Fruit fly (Drosophila melanogaster): Measurements from ENCODE around the gene caps.

Gene caps

DNA sequence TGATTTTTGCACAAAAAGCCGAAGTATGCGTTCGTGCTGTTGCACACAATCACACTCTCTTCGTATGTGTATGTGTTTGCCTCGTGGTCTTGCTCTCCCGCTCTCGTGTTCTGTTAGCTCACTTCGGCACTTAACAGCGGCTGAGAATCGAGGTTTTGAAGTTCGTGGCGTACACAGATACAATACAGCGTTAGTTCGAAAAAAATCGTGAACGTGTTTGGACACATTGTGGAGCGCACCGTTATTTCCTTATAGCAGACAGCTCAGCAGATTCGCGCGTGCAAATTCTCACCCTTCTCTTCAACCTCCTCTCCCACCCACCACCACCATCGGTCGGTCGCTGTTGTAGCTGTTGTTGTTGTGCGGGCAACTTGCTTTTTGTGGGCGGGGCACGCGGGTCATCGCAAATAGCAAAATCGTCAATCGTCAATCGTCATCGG is at the start of gene caps (continued):
- peak; percentile 10 for TF ChIP-seq CG6808 (GFP tag; optimal IDR thresholded peaks at IDR 0.05)
- TF ChIP-seq Sox14 (GFP tag; optimal IDR thresholded peaks at IDR 0.05) = peak; percentile 11
- TF ChIP-seq CG10631 (GFP tag; optimal IDR thresholded peaks at IDR 0.05) = no peak
- TF ChIP-seq Gug (GFP tag; IDR thresholded peaks at IDR 0.05) = 0 out of 2 replicates have a peak, but pooled peaks have one; percentile 14
- peak; percentile 12 for TF ChIP-seq CG3032 (tag; optimal IDR thresholded peaks at IDR 0.05)
- no peak for TF ChIP-seq CG4318 (GFP tag; optimal IDR thresholded peaks at IDR 0.05)
- peak; percentile 41 for TF ChIP-seq vri (GFP tag; optimal IDR thresholded peaks at IDR 0.05)

dm6 chr3L:13180331-13180730 is 48.2 kb upstream of the caps start:
- no peak for TF ChIP-seq CG3032 (tag; optimal IDR thresholded peaks at IDR 0.05)
- peak; percentile 13 for TF ChIP-seq net (GFP tag; optimal IDR thresholded peaks at IDR 0.05)
- peak; percentile 71 for TF ChIP-seq Hr4 (GFP tag; optimal IDR thresholded peaks at IDR 0.05)
- no peak for TF ChIP-seq dsx (GFP tag; optimal IDR thresholded peaks at IDR 0.05; ENCODE audit: poor library complexity, severe bottlenecking)
- no peak for TF ChIP-seq Eip93F (GFP tag; optimal IDR thresholded peaks at IDR 0.05)
- peak; percentile 32 for TF ChIP-seq pdm3 (GFP tag; optimal IDR thresholded peaks at IDR 0.05)
- peak; percentile 80 for TF ChIP-seq CG32006 (GFP tag; optimal IDR thresholded peaks at IDR 0.05)
- no peak for TF ChIP-seq CG11902 (GFP tag; optimal IDR thresholded peaks at IDR 0.05)
- TF ChIP-seq Sox15 (GFP tag; optimal IDR thresholded peaks at IDR 0.05) = no peak
- peak; percentile 58 for TF ChIP-seq achi (GFP tag; optimal IDR thresholded peaks at IDR 0.05)
- TF ChIP-seq CG34406 (GFP tag; optimal IDR thresholded peaks at IDR 0.05) = no peak
- no peak for TF ChIP-seq CG7368 (GFP tag; optimal IDR thresholded peaks at IDR 0.05)
- no peak for TF ChIP-seq Met (GFP tag; optimal IDR thresholded peaks at IDR 0.05)
- TF ChIP-seq CG6792 (GFP tag; optimal IDR thresholded peaks at IDR 0.05) = peak; percentile 2
- peak; percentile 13 for TF ChIP-seq fd59A (GFP tag; optimal IDR thresholded peaks at IDR 0.05)
- TF ChIP-seq Eip75B (GFP tag; optimal IDR thresholded peaks at IDR 0.05) = peak; percentile 22
- TF ChIP-seq CG6808 (GFP tag; optimal IDR thresholded peaks at IDR 0.05) = peak; percentile 43
- peak; percentile 42 for TF ChIP-seq Ets96B (tag; optimal IDR thresholded peaks at IDR 0.05)
- TF ChIP-seq CG3919 (GFP tag; optimal IDR thresholded peaks at IDR 0.05) = peak; percentile 13
- TF ChIP-seq acj6 (GFP tag; optimal IDR thresholded peaks at IDR 0.05) = peak; percentile 49
- TF ChIP-seq dac (GFP tag; optimal IDR thresholded peaks at IDR 0.05) = peak; percentile 16
- peak; percentile 43 for TF ChIP-seq Sox14 (GFP tag; optimal IDR thresholded peaks at IDR 0.05)
- TF ChIP-seq spab (GFP tag; optimal IDR thresholded peaks at IDR 0.05) = no peak
- TF ChIP-seq esn (GFP tag; optimal IDR thresholded peaks at IDR 0.05) = peak; percentile 7
- no peak for TF ChIP-seq Ets21C (GFP tag; optimal IDR thresholded peaks at IDR 0.05)
- TF ChIP-seq CG11762 (GFP tag; optimal IDR thresholded peaks at IDR 0.05; ENCODE audit: insufficient read depth) = no peak
- peak; percentile 48 for TF ChIP-seq CG4318 (GFP tag; optimal IDR thresholded peaks at IDR 0.05)
- TF ChIP-seq topi (GFP tag; optimal IDR thresholded peaks at IDR 0.05) = no peak
- no peak for TF ChIP-seq Hr39 (GFP tag; optimal IDR thresholded peaks at IDR 0.05)
- peak in 1 of 2 experiments; percentile 47 for TF ChIP-seq salr (GFP tag; optimal IDR thresholded peaks at IDR 0.05)
- TF ChIP-seq CG6276 (GFP tag; optimal IDR thresholded peaks at IDR 0.05) = peak; percentile 31
- TF ChIP-seq Eip78C (GFP tag) = peak; percentile 73
- TF ChIP-seq CG10631 (GFP tag; optimal IDR thresholded peaks at IDR 0.05) = peak; percentile 56
- TF ChIP-seq Smox (GFP tag; optimal IDR thresholded peaks at IDR 0.05) = no peak
- peak; percentile 72; the same call in 2 of the 3 replicates for TF ChIP-seq CG8119 (GFP tag; IDR thresholded peaks at IDR 0.05)
- TF ChIP-seq lz (GFP tag; optimal IDR thresholded peaks at IDR 0.05) = no peak
- no peak for TF ChIP-seq CG31627 (GFP tag; optimal IDR thresholded peaks at IDR 0.05)
- TF ChIP-seq Sox102F (GFP tag; optimal IDR thresholded peaks at IDR 0.05) = peak; percentile 3
- TF ChIP-seq CG10669 (GFP tag; optimal IDR thresholded peaks at IDR 0.05) = peak; percentile 12
- no peak for TF ChIP-seq Blimp-1 (GFP tag; optimal IDR thresholded peaks at IDR 0.05)
- no peak for TF ChIP-seq CG11294 (GFP tag; IDR thresholded peaks at IDR 0.05)
- no peak for TF ChIP-seq cyc (GFP tag; optimal IDR thresholded peaks at IDR 0.05)
- TF ChIP-seq Lpt (GFP tag; optimal IDR thresholded peaks at IDR 0.05) = peak; percentile 50
- TF ChIP-seq fkh (GFP tag; optimal IDR thresholded peaks at IDR 0.05) = no peak
- TF ChIP-seq CG15336 (GFP tag; IDR thresholded peaks at IDR 0.05) = peak; percentile 78
- TF ChIP-seq CG6854 (GFP tag; optimal IDR thresholded peaks at IDR 0.05) = no peak
- peak; percentile 41 for TF ChIP-seq svp (GFP tag)
- TF ChIP-seq OdsH (GFP tag; optimal IDR thresholded peaks at IDR 0.05) = peak; percentile 55
